Worm (Caenorhabditis elegans) whole organism, L4 larva: ENCODE results near the gene tbx-35.
A peak's percentile ranks its signal among the peaks of the same experiment; 100 is the strongest.

ENCODE experiments used
- D1046.2 ChIP-seq: fragments of 200-800 bp; sonication (Bioruptor generic); IDR thresholded peaks from 2 replicates; pipeline ENCODE4 v1.3.6; 2022; ENCODE audit warnings: missing genetic modification characterization, missing compliant biosample characterization
- F44E2.7 ChIP-seq: fragments of 200-800 bp; sonication (Bioruptor generic); IDR thresholded peaks from 2 replicates; pipeline ENCODE4 v2.1.2; 2022; ENCODE audit warnings: missing genetic modification characterization, missing compliant biosample characterization
- F49E8.2 ChIP-seq: sonication (generic microtip); optimal IDR thresholded peaks from 2 replicates; lab custom pipeline; 2016; ENCODE audit warnings: missing compliant biosample characterization, mild to moderate bottlenecking, missing genetic modification characterization, borderline replicate concordance
- Y48G9A.11 ChIP-seq: fragments of 200-800 bp; sonication (Bioruptor generic); IDR thresholded peaks from 2 replicates; pipeline ENCODE4 v1.3.6; 2022; ENCODE audit warnings: missing genetic modification reagents, missing genetic modification characterization, missing compliant biosample characterization
- Y5F2A.4 ChIP-seq: fragments of 200-800 bp; sonication (Bioruptor generic); optimal IDR thresholded peaks from 2 replicates; lab custom pipeline; 2018; ENCODE audit warnings: mild to moderate bottlenecking, missing genetic modification characterization, missing compliant biosample characterization
- ZK337.2 ChIP-seq: fragments of 200-800 bp; sonication (Bioruptor generic); IDR thresholded peaks from 2 replicates; pipeline ENCODE4 v1.3.6; 2022; ENCODE audit warnings: missing genetic modification reagents, missing genetic modification characterization, missing compliant biosample characterization
- aha-1 ChIP-seq: fragments of 150-350 bp; peaks from one replicate; lab custom pipeline; 2014; ENCODE audit warnings: missing biosample characterization, missing genetic modification characterization
- ama-1 ChIP-seq: fragments of 150-350 bp; optimal IDR thresholded peaks from 2 replicates; lab custom pipeline; 2014; ENCODE audit warnings: inconsistent platforms, mixed read lengths
- arid-1 ChIP-seq: fragments of 200-800 bp; sonication (Bioruptor generic); conservative IDR thresholded peaks from 2 replicates; pipeline ENCODE4 v1.3.6; 2022; ENCODE audit warnings: missing genetic modification reagents, missing genetic modification characterization, missing compliant biosample characterization
- ceh-32 ChIP-seq: sonication (generic microtip); optimal IDR thresholded peaks from 2 replicates; lab custom pipeline; 2016; ENCODE audit warnings: mild to moderate bottlenecking, missing genetic modification characterization, missing compliant biosample characterization; ENCODE audit not compliant: poor library complexity
- ceh-82 ChIP-seq: sonication (generic microtip); optimal IDR thresholded peaks from 2 replicates; lab custom pipeline; 2017; ENCODE audit warnings: missing biosample characterization, missing genetic modification characterization
- cey-2 ChIP-seq: sonication (generic microtip); optimal IDR thresholded peaks from 3 replicates; lab custom pipeline; 2017; ENCODE audit warnings: missing genetic modification characterization, mild to moderate bottlenecking, missing compliant biosample characterization, antibody characterized with exemption, borderline replicate concordance; ENCODE audit not compliant: insufficient read depth
- daf-16 ChIP-seq, 3 experiments: sonication (generic microtip); optimal IDR thresholded peaks; 2 replicates each; lab custom pipeline; 2016 to 2017; ENCODE audit warnings: missing genetic modification characterization in 3 of 3, missing genetic modification reagents in 3 of 3, mild to moderate bottlenecking in 2 of 3, missing compliant biosample characterization in 2 of 3, missing biosample characterization in 1 of 3, moderate library complexity in 1 of 3
- dmd-6 ChIP-seq: fragments of 200-800 bp; sonication (Bioruptor generic); IDR thresholded peaks from 2 replicates; pipeline ENCODE4 v1.3.6; 2022; ENCODE audit warnings: missing genetic modification reagents, missing genetic modification characterization, missing compliant biosample characterization
- egl-27 ChIP-seq: sonication (generic microtip); optimal IDR thresholded peaks from 3 replicates; lab custom pipeline; 2017; ENCODE audit warnings: missing biosample characterization, missing genetic modification reagents, missing genetic modification characterization
- egl-43 ChIP-seq: fragments of 200-800 bp; sonication (Bioruptor generic); IDR thresholded peaks from 2 replicates; pipeline ENCODE4 v1.3.6; 2022; ENCODE audit warnings: missing genetic modification reagents, missing genetic modification characterization, missing compliant biosample characterization
- fkh-10 ChIP-seq: fragments of 150-350 bp; optimal IDR thresholded peaks from 2 replicates; lab custom pipeline; 2014; ENCODE audit warnings: missing biosample characterization, missing genetic modification reagents, missing genetic modification characterization
- hif-1 ChIP-seq, 2 experiments: sonication (generic microtip); optimal IDR thresholded peaks; 2 replicates each; lab custom pipeline; 2016 to 2017; ENCODE audit warnings: missing compliant biosample characterization in 2 of 2, missing genetic modification characterization in 2 of 2, missing genetic modification reagents in 2 of 2, missing genotype in 2 of 2, mild to moderate bottlenecking in 1 of 2
- lim-7 ChIP-seq: fragments of 200-800 bp; sonication (Bioruptor generic); IDR thresholded peaks from 2 replicates; pipeline ENCODE4 v1.3.6; 2022; ENCODE audit warnings: missing genetic modification characterization, missing compliant biosample characterization
- lin-38 ChIP-seq: fragments of 200-800 bp; sonication (Bioruptor generic); IDR thresholded peaks from 2 replicates; pipeline ENCODE4 v1.3.6; 2022; ENCODE audit warnings: missing genetic modification reagents, missing genetic modification characterization, missing compliant biosample characterization
- lin-39 ChIP-seq: fragments of 150-350 bp; optimal IDR thresholded peaks from 2 replicates; lab custom pipeline; 2014; ENCODE audit warnings: missing biosample characterization, missing genetic modification reagents, missing genetic modification characterization
- lsy-2 ChIP-seq, 2 experiments: fragments of 150-350 bp in 1 of 2; sonication (generic microtip) in 1 of 2; optimal IDR thresholded peaks; 2 replicates each; lab custom pipeline; 2014 to 2017; ENCODE audit warnings: missing biosample characterization in 2 of 2, missing genetic modification characterization in 2 of 2
- madf-5 ChIP-seq, 2 experiments: fragments of 200-800 bp; sonication (Bioruptor generic); IDR thresholded peaks; 2 replicates each; pipeline ENCODE4 v1.3.6; 2022; ENCODE audit warnings: missing compliant biosample characterization in 2 of 2, missing genetic modification characterization in 2 of 2
- mdl-1 ChIP-seq, 2 experiments: fragments of 150-350 bp in 1 of 2; sonication (generic microtip) in 1 of 2; optimal IDR thresholded peaks; 2 replicates each; lab custom pipeline; 2014 to 2017; ENCODE audit warnings: missing biosample characterization in 2 of 2, missing genetic modification characterization in 2 of 2
- mes-2 ChIP-seq: sonication (generic microtip); optimal IDR thresholded peaks from 2 replicates; lab custom pipeline; 2016; ENCODE audit warnings: missing genotype, mild to moderate bottlenecking, missing genetic modification characterization, missing compliant biosample characterization; ENCODE audit not compliant: poor library complexity, severe bottlenecking
- mxl-3 ChIP-seq: fragments of 200-800 bp; sonication (Bioruptor generic); optimal IDR thresholded peaks from 2 replicates; lab custom pipeline; 2018; ENCODE audit warnings: mild to moderate bottlenecking, missing genetic modification characterization, missing compliant biosample characterization
- nhr-111 ChIP-seq: fragments of 200-800 bp; sonication (Bioruptor generic); optimal IDR thresholded peaks from 2 replicates; lab custom pipeline; 2018; ENCODE audit warnings: mild to moderate bottlenecking, missing genetic modification characterization, missing compliant biosample characterization
- nhr-42 ChIP-seq: fragments of 200-800 bp; sonication (Bioruptor generic); IDR thresholded peaks from 2 replicates; pipeline ENCODE4 v1.3.6; 2022; ENCODE audit warnings: missing genetic modification characterization, missing compliant biosample characterization
- nhr-6 ChIP-seq: fragments of 150-350 bp; optimal IDR thresholded peaks from 2 replicates; lab custom pipeline; 2014; ENCODE audit warnings: missing biosample characterization, missing genetic modification characterization
- nhr-77 ChIP-seq: fragments of 150-350 bp; optimal IDR thresholded peaks from 2 replicates; lab custom pipeline; 2014; ENCODE audit warnings: missing biosample characterization, missing genetic modification characterization
- snpc-1.2 ChIP-seq: fragments of 200-800 bp; sonication (Bioruptor generic); IDR thresholded peaks from 2 replicates; pipeline ENCODE4 v1.3.6; 2022; ENCODE audit warnings: missing genetic modification reagents, missing genetic modification characterization, missing compliant biosample characterization
- snpc-4 ChIP-seq: fragments of 150-350 bp; optimal IDR thresholded peaks from 2 replicates; lab custom pipeline; 2014; ENCODE audit warnings: missing biosample characterization, missing genetic modification characterization
- spr-3 ChIP-seq: fragments of 200-800 bp; sonication (Bioruptor generic); optimal IDR thresholded peaks from 2 replicates; lab custom pipeline; 2018; ENCODE audit warnings: mild to moderate bottlenecking, missing genetic modification characterization, missing compliant biosample characterization
- unc-130 ChIP-seq: sonication (generic microtip); optimal IDR thresholded peaks from 2 replicates; lab custom pipeline; 2016; ENCODE audit warnings: missing genetic modification reagents, missing genetic modification characterization, missing compliant biosample characterization
- unc-62 ChIP-seq, 3 experiments: fragments of 150-350 bp in 1 of 3; sonication (generic microtip); optimal IDR thresholded peaks in 2 of 3; peaks in 1 of 3; 1 replicate in 1 of 3; 2 replicates in 2 of 3; lab custom pipeline; 2014 to 2017; ENCODE audit warnings: missing biosample characterization in 3 of 3, missing genetic modification characterization in 3 of 3, missing genetic modification reagents in 3 of 3, missing genotype in 1 of 3
- vab-7 ChIP-seq: fragments of 200-800 bp; sonication (Bioruptor generic); IDR thresholded peaks from 2 replicates; pipeline ENCODE4 v1.3.6; 2022; ENCODE audit warnings: missing genetic modification reagents, missing genetic modification characterization, missing compliant biosample characterization
- zag-1 ChIP-seq: fragments of 150-350 bp; optimal IDR thresholded peaks from 2 replicates; lab custom pipeline; 2014; ENCODE audit warnings: missing biosample characterization, missing genetic modification characterization
- zip-11 ChIP-seq: fragments of 200-800 bp; sonication (Bioruptor generic); IDR thresholded peaks from 2 replicates; pipeline ENCODE4 v1.3.6; 2022; ENCODE audit warnings: missing genetic modification characterization, missing compliant biosample characterization
- ztf-11 ChIP-seq: fragments of 150-350 bp; optimal IDR thresholded peaks from 2 replicates; lab custom pipeline; 2014; ENCODE audit warnings: missing biosample characterization, missing genetic modification characterization
- ztf-7 ChIP-seq: fragments of 150-350 bp; optimal IDR thresholded peaks from 2 replicates; lab custom pipeline; 2014; ENCODE audit warnings: missing biosample characterization, missing genetic modification characterization

Gene tbx-35

ce11 chrII:5511417-5512353, 13.5 kb downstream of the tbx-35 start (continued):
- TF ChIP-seq F49E8.2 (tag; lab: Kevin White, UChicago), result peak; percentile 43
- no peak for TF ChIP-seq cey-2 (tag; lab: Kevin White, UChicago)
- TF ChIP-seq spr-3 (GFP tag; lab: Kevin White, UChicago), result no peak
- no peak for TF ChIP-seq nhr-77 (tag; lab: Kevin White, UChicago)
- no peak for TF ChIP-seq nhr-6 (tag; lab: Kevin White, UChicago)
- no peak for TF ChIP-seq F44E2.7 (GFP tag; lab: Robert Waterston, UW)
- no peak for TF ChIP-seq mxl-3 (GFP tag; lab: Kevin White, UChicago)
- TF ChIP-seq ceh-82 (tag; lab: Kevin White, UChicago), result no peak
- no peak for TF ChIP-seq vab-7
- no peak for TF ChIP-seq Y5F2A.4 (GFP tag; lab: Kevin White, UChicago)
- TF ChIP-seq mdl-1 (tag; optimal IDR thresholded peaks at IDR 0.05; lab: Kevin White, UChicago), result no peak
- no peak for TF ChIP-seq snpc-1.2
- TF ChIP-seq egl-43 (GFP tag; lab: Robert Waterston, UW), result no peak
- TF ChIP-seq lin-39 (tag; lab: Kevin White, UChicago), result no peak
- no peak for TF ChIP-seq snpc-4
- no peak for TF ChIP-seq ztf-7 (tag; lab: Kevin White, UChicago)
- TF ChIP-seq lin-38 (GFP tag; lab: Robert Waterston, UW), result no peak
- TF ChIP-seq daf-16 (GFP tag; optimal IDR thresholded peaks at IDR 0.05; lab: Kevin White, UChicago), result no peak
- TF ChIP-seq daf-16 (tag; optimal IDR thresholded peaks at IDR 0.05; lab: Kevin White, UChicago), result no peak
- no peak for TF ChIP-seq egl-27 (tag; lab: Kevin White, UChicago)
- no peak for TF ChIP-seq nhr-42 (GFP tag; lab: Robert Waterston, UW)
- no peak for TF ChIP-seq D1046.2 (GFP tag; lab: Robert Waterston, UW)
- TF ChIP-seq aha-1 (tag; lab: Kevin White, UChicago), result peak; percentile 46
- TF ChIP-seq zag-1 (tag; lab: Kevin White, UChicago), result no peak
- TF ChIP-seq arid-1 (GFP tag; lab: Robert Waterston, UW), result no peak
- peak in 1 of 2 experiments; percentile 28 for TF ChIP-seq hif-1 (tag; optimal IDR thresholded peaks at IDR 0.05; lab: Kevin White, UChicago)
- no peak for TF ChIP-seq fkh-10 (GFP tag; lab: Kevin White, UChicago)
- no peak for TF ChIP-seq nhr-111 (GFP tag; lab: Kevin White, UChicago)
- TF ChIP-seq ceh-32, result no peak
- TF ChIP-seq dmd-6 (GFP tag; lab: Robert Waterston, UW), result 0 out of 2 replicates have a peak, but pooled peaks have one; percentile 14
- TF ChIP-seq ztf-11 (tag; lab: Kevin White, UChicago), result no peak
- TF ChIP-seq madf-5 (GFP tag; IDR thresholded peaks at IDR 0.05; lab: Robert Waterston, UW), result no peak
- TF ChIP-seq lim-7 (GFP tag; lab: Robert Waterston, UW), result no peak
- peak; percentile 72 for TF ChIP-seq unc-130 (GFP tag; lab: Kevin White, UChicago)
- TF ChIP-seq ama-1 (lab: Kevin White, UChicago), result no peak
- peak; percentile 80 for TF ChIP-seq mes-2 (tag; lab: Kevin White, UChicago)
- peak in 1 of 2 experiments; percentile 53 for TF ChIP-seq unc-62 (GFP tag; optimal IDR thresholded peaks at IDR 0.05 in 1 of 2; lab: Kevin White, UChicago)
- no peak for TF ChIP-seq unc-62 (tag; optimal IDR thresholded peaks at IDR 0.05; lab: Kevin White, UChicago)
- TF ChIP-seq lsy-2 (tag; optimal IDR thresholded peaks at IDR 0.05; lab: Kevin White, UChicago), result peak in 1 of 2 experiments; percentile 13
- TF ChIP-seq Y48G9A.11 (GFP tag; lab: Robert Waterston, UW), result peak; percentile 55; the same call in 1 of the 2 replicates
- TF ChIP-seq zip-11 (GFP tag; lab: Robert Waterston, UW), result no peak
- 0 out of 2 replicates have a peak, but pooled peaks have one; percentile 49 for TF ChIP-seq ZK337.2 (GFP tag; lab: Robert Waterston, UW)
